Worm (Caenorhabditis elegans) whole organism, L1 larva: ENCODE data around the gene Y41E3.6.

ENCODE experiments used
- C04F5.9 ChIP-seq: sonication (generic microtip); optimal IDR thresholded peaks from 2 replicates; lab custom pipeline; 2016; ENCODE audit warnings: missing genetic modification characterization, missing compliant biosample characterization
- C16A3.4 ChIP-seq: fragments of 150-350 bp; optimal IDR thresholded peaks from 2 replicates; lab custom pipeline; 2014; ENCODE audit warnings: missing biosample characterization, missing genetic modification characterization
- C34B4.2 ChIP-seq: sonication (generic microtip); optimal IDR thresholded peaks from 2 replicates; lab custom pipeline; 2017; ENCODE audit warnings: mild to moderate bottlenecking, missing genetic modification characterization, missing compliant biosample characterization
- F16B12.6 ChIP-seq: fragments of 150-350 bp; optimal IDR thresholded peaks from 2 replicates; lab custom pipeline; 2014; ENCODE audit warnings: missing biosample characterization, missing genetic modification characterization
- aha-1 ChIP-seq: fragments of 150-350 bp; optimal IDR thresholded peaks from 2 replicates; lab custom pipeline; 2014; ENCODE audit warnings: missing biosample characterization, missing genetic modification characterization
- aly-2 ChIP-seq: fragments of 150-350 bp; optimal IDR thresholded peaks from 2 replicates; lab custom pipeline; 2014; ENCODE audit warnings: missing biosample characterization, missing genetic modification characterization
- blmp-1 ChIP-seq: fragments of 150-350 bp; optimal IDR thresholded peaks from 2 replicates; lab custom pipeline; 2014; ENCODE audit warnings: missing biosample characterization, missing genetic modification characterization
- ceh-63 ChIP-seq: fragments of 200-800 bp; sonication (Bioruptor generic); optimal IDR thresholded peaks from 2 replicates; lab custom pipeline; 2018; ENCODE audit warnings: mild to moderate bottlenecking, missing genetic modification characterization, missing compliant biosample characterization
- ceh-82 ChIP-seq, 3 experiments: fragments of 150-350 bp in 1 of 3; sonication (generic microtip) in 2 of 3; optimal IDR thresholded peaks; 2 replicates each; lab custom pipeline; 2014 to 2017; ENCODE audit warnings: missing biosample characterization in 3 of 3, missing genetic modification characterization in 3 of 3
- dpl-1 ChIP-seq, 3 experiments: fragments of 150-350 bp in 2 of 3; sonication (generic microtip) in 1 of 3; optimal IDR thresholded peaks; 2 replicates each; lab custom pipeline; 2014 to 2017; ENCODE audit warnings: missing biosample characterization in 3 of 3, missing genetic modification characterization in 3 of 3, missing genetic modification reagents in 3 of 3
- dsc-1 ChIP-seq: sonication (generic microtip); optimal IDR thresholded peaks from 2 replicates; lab custom pipeline; 2016; ENCODE audit warnings: mild to moderate bottlenecking, missing genetic modification characterization, missing compliant biosample characterization
- efl-1 ChIP-seq, 4 experiments: fragments of 150-350 bp; optimal IDR thresholded peaks in 3 of 4; peaks in 1 of 4; 1 replicate in 1 of 4; 2 replicates in 3 of 4; lab custom pipeline; 2014; ENCODE audit warnings: missing biosample characterization in 2 of 4, missing genetic modification characterization in 2 of 4, missing genetic modification reagents in 2 of 4
- egl-13 ChIP-seq: sonication (generic microtip); optimal IDR thresholded peaks from 2 replicates; lab custom pipeline; 2016; ENCODE audit warnings: missing genotype, missing genetic modification reagents, missing genetic modification characterization, missing compliant biosample characterization
- elt-3 ChIP-seq, 6 experiments: fragments of 150-350 bp in 1 of 6; sonication (generic microtip); optimal IDR thresholded peaks; 2 replicates each; lab custom pipeline; 2017 to 2018; ENCODE audit warnings: missing biosample characterization in 6 of 6, missing genetic modification characterization in 6 of 6, inconsistent platforms in 1 of 6
- fkh-4 ChIP-seq: sonication (generic microtip); optimal IDR thresholded peaks from 2 replicates; lab custom pipeline; 2016; ENCODE audit warnings: missing compliant biosample characterization, missing genetic modification characterization, borderline replicate concordance
- fkh-8 ChIP-seq: sonication (generic microtip); optimal IDR thresholded peaks from 2 replicates; lab custom pipeline; 2016; ENCODE audit warnings: mild to moderate bottlenecking, missing genetic modification characterization, missing compliant biosample characterization
- hpl-2 ChIP-seq: fragments of 150-350 bp; optimal IDR thresholded peaks from 2 replicates; lab custom pipeline; 2014; ENCODE audit warnings: missing biosample characterization, missing genetic modification reagents, missing genetic modification characterization
- isw-1 ChIP-seq: fragments of 200-800 bp; sonication (Bioruptor generic); IDR thresholded peaks from 2 replicates; pipeline ENCODE4 v1.3.6; 2022; ENCODE audit warnings: missing genetic modification characterization, missing compliant biosample characterization
- jun-1 ChIP-seq: fragments of 150-350 bp; optimal IDR thresholded peaks from 2 replicates; lab custom pipeline; 2014; ENCODE audit warnings: missing biosample characterization, missing genetic modification reagents, missing genetic modification characterization
- lin-13 ChIP-seq: fragments of 150-350 bp; optimal IDR thresholded peaks from 2 replicates; lab custom pipeline; 2014; ENCODE audit warnings: missing biosample characterization, missing genetic modification reagents, missing genetic modification characterization
- lin-15B ChIP-seq: fragments of 150-350 bp; sonication (generic microtip); optimal IDR thresholded peaks from 3 replicates; lab custom pipeline; 2014; ENCODE audit warnings: missing biosample characterization, missing genetic modification characterization
- lin-35 ChIP-seq, 2 experiments: fragments of 150-350 bp; optimal IDR thresholded peaks; 2 replicates each; lab custom pipeline; 2014; ENCODE audit warnings: missing biosample characterization in 2 of 2, missing genetic modification characterization in 2 of 2, missing genetic modification reagents in 2 of 2
- lsy-2 ChIP-seq, 2 experiments: fragments of 150-350 bp; optimal IDR thresholded peaks; 2 replicates each; lab custom pipeline; 2014; ENCODE audit warnings: missing biosample characterization in 2 of 2, missing genetic modification characterization in 2 of 2
- mdl-1 ChIP-seq, 2 experiments: fragments of 150-350 bp; optimal IDR thresholded peaks; 2 replicates each; lab custom pipeline; 2014 to 2017; ENCODE audit warnings: missing biosample characterization in 2 of 2, missing genetic modification characterization in 2 of 2, inconsistent platforms in 1 of 2
- mep-1 ChIP-seq: fragments of 150-350 bp; optimal IDR thresholded peaks from 2 replicates; lab custom pipeline; 2014; ENCODE audit warnings: missing biosample characterization, missing genetic modification characterization
- nhr-12 ChIP-seq: sonication (generic microtip); optimal IDR thresholded peaks from 2 replicates; lab custom pipeline; 2017; ENCODE audit warnings: missing biosample characterization, missing genetic modification characterization
- nhr-19 ChIP-seq: fragments of 200-800 bp; sonication (Bioruptor generic); conservative IDR thresholded peaks from 2 replicates; pipeline ENCODE4 v1.3.6; 2022; ENCODE audit warnings: missing genetic modification characterization, missing compliant biosample characterization
- nhr-20 ChIP-seq: sonication (generic microtip); optimal IDR thresholded peaks from 2 replicates; lab custom pipeline; 2016; ENCODE audit warnings: mild to moderate bottlenecking, missing genetic modification characterization, missing compliant biosample characterization
- nhr-237 ChIP-seq: fragments of 150-350 bp; optimal IDR thresholded peaks from 2 replicates; lab custom pipeline; 2014; ENCODE audit warnings: missing biosample characterization, missing genetic modification characterization
- nhr-28 ChIP-seq: fragments of 150-350 bp; optimal IDR thresholded peaks from 2 replicates; lab custom pipeline; 2014; ENCODE audit warnings: missing biosample characterization, missing genetic modification characterization
- nhr-47 ChIP-seq: sonication (generic microtip); optimal IDR thresholded peaks from 2 replicates; lab custom pipeline; 2016; ENCODE audit warnings: mild to moderate bottlenecking, missing genetic modification characterization, moderate library complexity, missing compliant biosample characterization
- nhr-71 ChIP-seq: sonication (generic microtip); optimal IDR thresholded peaks from 2 replicates; lab custom pipeline; 2016; ENCODE audit warnings: mild to moderate bottlenecking, missing genetic modification characterization, moderate library complexity, missing compliant biosample characterization
- nhr-77 ChIP-seq: fragments of 150-350 bp; optimal IDR thresholded peaks from 2 replicates; lab custom pipeline; 2014; ENCODE audit warnings: missing biosample characterization, missing genetic modification characterization
- nhr-85 ChIP-seq: sonication (generic microtip); peaks from one replicate; lab custom pipeline; 2016; ENCODE audit warnings: missing genetic modification characterization, inconsistent platforms, missing compliant biosample characterization
- nhr-90 ChIP-seq: sonication (generic microtip); optimal IDR thresholded peaks from 2 replicates; lab custom pipeline; 2016; ENCODE audit warnings: mild to moderate bottlenecking, missing genetic modification characterization, missing compliant biosample characterization; ENCODE audit not compliant: poor library complexity
- pax-3 ChIP-seq: fragments of 200-800 bp; sonication (Bioruptor generic); optimal IDR thresholded peaks from 2 replicates; lab custom pipeline; 2018; ENCODE audit warnings: mild to moderate bottlenecking, missing genetic modification characterization, moderate library complexity, missing compliant biosample characterization
- pqm-1 ChIP-seq: sonication (generic microtip); optimal IDR thresholded peaks from 3 replicates; lab custom pipeline; 2017; ENCODE audit warnings: missing biosample characterization, missing genetic modification characterization
- rnt-1 ChIP-seq: sonication (generic microtip); optimal IDR thresholded peaks from 2 replicates; lab custom pipeline; 2016; ENCODE audit warnings: mild to moderate bottlenecking, missing genetic modification characterization, moderate library complexity, missing compliant biosample characterization
- skn-1 ChIP-seq: fragments of 150-350 bp; optimal IDR thresholded peaks from 2 replicates; lab custom pipeline; 2014; ENCODE audit warnings: missing biosample characterization, missing genetic modification characterization
- snpc-4 ChIP-seq: fragments of 150-350 bp; optimal IDR thresholded peaks from 2 replicates; lab custom pipeline; 2014; ENCODE audit warnings: missing biosample characterization, missing genetic modification characterization
- snu-23 ChIP-seq: sonication (generic microtip); optimal IDR thresholded peaks from 2 replicates; lab custom pipeline; 2016; ENCODE audit warnings: missing genetic modification characterization, missing compliant biosample characterization
- sox-4 ChIP-seq: sonication (generic microtip); optimal IDR thresholded peaks from 2 replicates; lab custom pipeline; 2016; ENCODE audit warnings: missing genetic modification characterization, missing compliant biosample characterization
- sup-37 ChIP-seq: fragments of 200-800 bp; sonication (Bioruptor generic); optimal IDR thresholded peaks from 2 replicates; lab custom pipeline; 2018; ENCODE audit warnings: mild to moderate bottlenecking, missing genetic modification characterization, missing compliant biosample characterization
- swsn-7 ChIP-seq: sonication (generic microtip); optimal IDR thresholded peaks from 2 replicates; lab custom pipeline; 2016; ENCODE audit warnings: missing genetic modification characterization, missing compliant biosample characterization
- tbx-2 ChIP-seq: sonication (generic microtip); optimal IDR thresholded peaks from 2 replicates; lab custom pipeline; 2016; ENCODE audit warnings: missing genetic modification characterization, missing compliant biosample characterization
- unc-130 ChIP-seq: fragments of 150-350 bp; optimal IDR thresholded peaks from 2 replicates; lab custom pipeline; 2017; ENCODE audit warnings: missing biosample characterization, missing genetic modification characterization, inconsistent platforms
- unc-30 ChIP-seq: sonication (generic microtip); optimal IDR thresholded peaks from 2 replicates; lab custom pipeline; 2017; ENCODE audit warnings: missing biosample characterization, missing genetic modification characterization
- unc-62 ChIP-seq: fragments of 150-350 bp; optimal IDR thresholded peaks from 2 replicates; lab custom pipeline; 2014; ENCODE audit warnings: missing biosample characterization, missing genetic modification reagents, missing genetic modification characterization
- unc-86 ChIP-seq: sonication (generic microtip); optimal IDR thresholded peaks from 2 replicates; lab custom pipeline; 2016; ENCODE audit warnings: missing genetic modification characterization, missing compliant biosample characterization
- unc-98 ChIP-seq: fragments of 200-800 bp; sonication (Bioruptor generic); IDR thresholded peaks from 2 replicates; pipeline ENCODE4 v1.3.6; 2022; ENCODE audit warnings: missing genetic modification characterization, missing compliant biosample characterization
- vab-15 ChIP-seq: sonication (generic microtip); optimal IDR thresholded peaks from 2 replicates; lab custom pipeline; 2017; ENCODE audit warnings: missing genotype, mild to moderate bottlenecking, missing genetic modification characterization, missing compliant biosample characterization
- xbp-1 ChIP-seq: sonication (generic microtip); optimal IDR thresholded peaks from 2 replicates; lab custom pipeline; 2016; ENCODE audit warnings: missing genetic modification characterization, missing compliant biosample characterization

Y41E3.6 gene

ce11 chrIV:15036974-15037373, 30.4 kb downstream of the Y41E3.6 start, which contains the start of gene eef-1B.2:
eef-1B.2 (plus strand) TSS chrIV:15037331.
- TF ChIP-seq nhr-47 (tag; lab: Kevin White, UChicago) (peak; percentile 65), rnt-1 (tag; lab: Kevin White, UChicago) (no peak), swsn-7 (tag; lab: Kevin White, UChicago) (peak; percentile 48), ceh-63 (no peak), xbp-1 (peak; percentile 72), dsc-1 (tag; lab: Kevin White, UChicago) (peak; percentile 26), nhr-85 (peak; percentile 16), egl-13 (peak; percentile 16), unc-130 (peak; percentile 73), lin-13 (GFP tag; lab: Kevin White, UChicago) (peak; percentile 47), nhr-71 (tag; lab: Kevin White, UChicago) (peak; percentile 73), aha-1 (tag; lab: Kevin White, UChicago) (no peak), fkh-8 (tag; lab: Kevin White, UChicago) (peak; percentile 24), dpl-1 (GFP tag; optimal IDR thresholded peaks at IDR 0.05; lab: Kevin White, UChicago) (peak; percentile 93 to 95 (median 93)), unc-98 (no peak), vab-15 (no peak), nhr-20 (tag; lab: Kevin White, UChicago) (peak; percentile 66), sox-4 (no peak), isw-1 (GFP tag; lab: Robert Waterston, UW) (peak; percentile 52), jun-1 (tag; lab: Kevin White, UChicago) (peak; percentile 20), lin-35 (GFP tag; optimal IDR thresholded peaks at IDR 0.05; lab: Kevin White, UChicago) (peak; percentile 94 to 96), nhr-19 (GFP tag; lab: Robert Waterston, UW) (peak; percentile 54), hpl-2 (GFP tag; lab: Kevin White, UChicago) (no peak), nhr-77 (peak; percentile 21), C34B4.2 (tag; lab: Kevin White, UChicago) (no peak), mdl-1 (tag; optimal IDR thresholded peaks at IDR 0.05; lab: Kevin White, UChicago) (peak in 1 of 2 experiments; percentile 71), sup-37 (no peak), F16B12.6 (tag; lab: Kevin White, UChicago) (peak; percentile 61), nhr-90 (peak; percentile 14), nhr-237 (peak; percentile 29), C16A3.4 (peak; percentile 80), snu-23 (GFP tag; lab: Kevin White, UChicago) (peak; percentile 78), unc-62 (no peak), elt-3 (tag; optimal IDR thresholded peaks at IDR 0.05; lab: Kevin White, UChicago) (peak in 1 of 6 experiments; percentile 75), blmp-1 (peak; percentile 57), ceh-82 (tag; optimal IDR thresholded peaks at IDR 0.05; lab: Kevin White, UChicago) (peak in 2 of 3 experiments; percentile 47 to 62), unc-86 (tag; lab: Kevin White, UChicago) (peak; percentile 8), lsy-2 (tag; optimal IDR thresholded peaks at IDR 0.05; lab: Kevin White, UChicago) (peak; percentile 71 to 89), unc-30 (no peak), aly-2 (tag; lab: Kevin White, UChicago) (no peak), skn-1 (tag; lab: Kevin White, UChicago) (peak; percentile 76), pqm-1 (tag; lab: Kevin White, UChicago) (no peak), fkh-4 (no peak), efl-1 (optimal IDR thresholded peaks at IDR 0.05; lab: Kevin White, UChicago) (peak; percentile 93 to 97), efl-1 (GFP tag; optimal IDR thresholded peaks at IDR 0.05 in 1 of 2; lab: Kevin White, UChicago) (peak; percentile 95 to 99), nhr-28 (tag; lab: Kevin White, UChicago) (no peak), snpc-4 (tag; lab: Kevin White, UChicago) (no peak), nhr-12 (tag; lab: Kevin White, UChicago) (no peak), pax-3 (tag; lab: Kevin White, UChicago) (no peak), tbx-2 (peak; percentile 61), lin-15B (peak; percentile 59), mep-1 (peak; percentile 84), C04F5.9 (no peak)
